Worm (Caenorhabditis elegans) whole organism, L1 larva: ENCODE results near the gene vha-1.

Experiments used
- C34B4.2 ChIP-seq: sonication (generic microtip); optimal IDR thresholded peaks from 2 replicates; lab custom pipeline; 2017; ENCODE audit warnings: mild to moderate bottlenecking, missing genetic modification characterization, missing compliant biosample characterization
- F16B12.6 ChIP-seq: fragments of 150-350 bp; optimal IDR thresholded peaks from 2 replicates; lab custom pipeline; 2014; ENCODE audit warnings: missing biosample characterization, missing genetic modification characterization
- aha-1 ChIP-seq: fragments of 150-350 bp; optimal IDR thresholded peaks from 2 replicates; lab custom pipeline; 2014; ENCODE audit warnings: missing biosample characterization, missing genetic modification characterization
- aly-2 ChIP-seq: fragments of 150-350 bp; optimal IDR thresholded peaks from 2 replicates; lab custom pipeline; 2014; ENCODE audit warnings: missing biosample characterization, missing genetic modification characterization
- ama-1 ChIP-seq: fragments of 150-350 bp; optimal IDR thresholded peaks from 2 replicates; lab custom pipeline; 2014
- ceh-90 ChIP-seq: sonication (generic microtip); optimal IDR thresholded peaks from 2 replicates; lab custom pipeline; 2016; ENCODE audit warnings: missing genetic modification characterization, missing compliant biosample characterization
- dpl-1 ChIP-seq, 3 experiments: fragments of 150-350 bp in 2 of 3; sonication (generic microtip) in 1 of 3; optimal IDR thresholded peaks; 2 replicates each; lab custom pipeline; 2014 to 2017; ENCODE audit warnings: missing biosample characterization in 3 of 3, missing genetic modification characterization in 3 of 3, missing genetic modification reagents in 3 of 3
- efl-1 ChIP-seq, 4 experiments: fragments of 150-350 bp; optimal IDR thresholded peaks in 3 of 4; peaks in 1 of 4; 1 replicate in 1 of 4; 2 replicates in 3 of 4; lab custom pipeline; 2014; ENCODE audit warnings: missing biosample characterization in 2 of 4, missing genetic modification characterization in 2 of 4, missing genetic modification reagents in 2 of 4
- efl-3 ChIP-seq: fragments of 200-800 bp; sonication (Bioruptor generic); optimal IDR thresholded peaks from 2 replicates; lab custom pipeline; 2018; ENCODE audit warnings: mild to moderate bottlenecking, missing genetic modification characterization, missing compliant biosample characterization
- egl-13 ChIP-seq: sonication (generic microtip); optimal IDR thresholded peaks from 2 replicates; lab custom pipeline; 2016; ENCODE audit warnings: missing genotype, missing genetic modification reagents, missing genetic modification characterization, missing compliant biosample characterization
- elt-2 ChIP-seq: sonication (generic microtip); optimal IDR thresholded peaks from 2 replicates; lab custom pipeline; 2016; ENCODE audit warnings: missing genetic modification characterization, mild to moderate bottlenecking, inconsistent platforms, missing compliant biosample characterization, missing genetic modification reagents
- fkh-10 ChIP-seq: sonication (generic microtip); optimal IDR thresholded peaks from 2 replicates; lab custom pipeline; 2017; ENCODE audit warnings: missing biosample characterization, missing genetic modification reagents, missing genetic modification characterization
- fkh-4 ChIP-seq: sonication (generic microtip); optimal IDR thresholded peaks from 2 replicates; lab custom pipeline; 2016; ENCODE audit warnings: missing compliant biosample characterization, missing genetic modification characterization, borderline replicate concordance
- fkh-8 ChIP-seq: sonication (generic microtip); optimal IDR thresholded peaks from 2 replicates; lab custom pipeline; 2016; ENCODE audit warnings: mild to moderate bottlenecking, missing genetic modification characterization, missing compliant biosample characterization
- grh-1 ChIP-seq: fragments of 200-800 bp; sonication (Bioruptor generic); IDR thresholded peaks from 2 replicates; pipeline ENCODE4 v1.3.6; 2022; ENCODE audit warnings: missing genetic modification reagents, missing genetic modification characterization, missing compliant biosample characterization
- hpl-2 ChIP-seq: fragments of 150-350 bp; optimal IDR thresholded peaks from 2 replicates; lab custom pipeline; 2014; ENCODE audit warnings: missing biosample characterization, missing genetic modification reagents, missing genetic modification characterization
- irx-1 ChIP-seq: sonication (generic microtip); optimal IDR thresholded peaks from 2 replicates; lab custom pipeline; 2016; ENCODE audit warnings: missing genetic modification characterization, missing compliant biosample characterization
- isw-1 ChIP-seq: fragments of 200-800 bp; sonication (Bioruptor generic); IDR thresholded peaks from 2 replicates; pipeline ENCODE4 v1.3.6; 2022; ENCODE audit warnings: missing genetic modification characterization, missing compliant biosample characterization
- lin-13 ChIP-seq: fragments of 150-350 bp; optimal IDR thresholded peaks from 2 replicates; lab custom pipeline; 2014; ENCODE audit warnings: missing biosample characterization, missing genetic modification reagents, missing genetic modification characterization
- lin-39 ChIP-seq: fragments of 150-350 bp; optimal IDR thresholded peaks from 2 replicates; lab custom pipeline; 2014; ENCODE audit warnings: missing biosample characterization, missing genetic modification reagents, missing genetic modification characterization
- lir-3 ChIP-seq: sonication (generic microtip); optimal IDR thresholded peaks from 2 replicates; lab custom pipeline; 2016; ENCODE audit warnings: mild to moderate bottlenecking, missing genetic modification characterization, moderate library complexity, missing compliant biosample characterization; ENCODE audit not compliant: poor library complexity
- lsy-2 ChIP-seq, 2 experiments: fragments of 150-350 bp; optimal IDR thresholded peaks; 2 replicates each; lab custom pipeline; 2014; ENCODE audit warnings: missing biosample characterization in 2 of 2, missing genetic modification characterization in 2 of 2
- mep-1 ChIP-seq: fragments of 150-350 bp; optimal IDR thresholded peaks from 2 replicates; lab custom pipeline; 2014; ENCODE audit warnings: missing biosample characterization, missing genetic modification characterization
- nhr-11 ChIP-seq: fragments of 150-350 bp; optimal IDR thresholded peaks from 2 replicates; lab custom pipeline; 2014; ENCODE audit warnings: missing biosample characterization, missing genetic modification characterization
- nhr-19 ChIP-seq: fragments of 200-800 bp; sonication (Bioruptor generic); conservative IDR thresholded peaks from 2 replicates; pipeline ENCODE4 v1.3.6; 2022; ENCODE audit warnings: missing genetic modification characterization, missing compliant biosample characterization
- nhr-20 ChIP-seq: sonication (generic microtip); optimal IDR thresholded peaks from 2 replicates; lab custom pipeline; 2016; ENCODE audit warnings: mild to moderate bottlenecking, missing genetic modification characterization, missing compliant biosample characterization
- nhr-28 ChIP-seq: fragments of 150-350 bp; optimal IDR thresholded peaks from 2 replicates; lab custom pipeline; 2014; ENCODE audit warnings: missing biosample characterization, missing genetic modification characterization
- nhr-47 ChIP-seq: sonication (generic microtip); optimal IDR thresholded peaks from 2 replicates; lab custom pipeline; 2016; ENCODE audit warnings: mild to moderate bottlenecking, missing genetic modification characterization, moderate library complexity, missing compliant biosample characterization
- nhr-71 ChIP-seq: sonication (generic microtip); optimal IDR thresholded peaks from 2 replicates; lab custom pipeline; 2016; ENCODE audit warnings: mild to moderate bottlenecking, missing genetic modification characterization, moderate library complexity, missing compliant biosample characterization
- nhr-76 ChIP-seq: sonication (generic microtip); optimal IDR thresholded peaks from 2 replicates; lab custom pipeline; 2017; ENCODE audit warnings: missing biosample characterization, missing genetic modification characterization
- nhr-85 ChIP-seq: sonication (generic microtip); peaks from one replicate; lab custom pipeline; 2016; ENCODE audit warnings: missing genetic modification characterization, inconsistent platforms, missing compliant biosample characterization
- nhr-90 ChIP-seq: sonication (generic microtip); optimal IDR thresholded peaks from 2 replicates; lab custom pipeline; 2016; ENCODE audit warnings: mild to moderate bottlenecking, missing genetic modification characterization, missing compliant biosample characterization; ENCODE audit not compliant: poor library complexity
- pag-3 ChIP-seq: sonication (generic microtip); optimal IDR thresholded peaks from 2 replicates; lab custom pipeline; 2017; ENCODE audit warnings: missing genetic modification characterization, mild to moderate bottlenecking, missing compliant biosample characterization, antibody characterized with exemption, borderline replicate concordance; ENCODE audit not compliant: insufficient read depth
- pax-3 ChIP-seq: fragments of 200-800 bp; sonication (Bioruptor generic); optimal IDR thresholded peaks from 2 replicates; lab custom pipeline; 2018; ENCODE audit warnings: mild to moderate bottlenecking, missing genetic modification characterization, moderate library complexity, missing compliant biosample characterization
- snpc-4 ChIP-seq: fragments of 150-350 bp; optimal IDR thresholded peaks from 2 replicates; lab custom pipeline; 2014; ENCODE audit warnings: missing biosample characterization, missing genetic modification characterization
- snu-23 ChIP-seq: sonication (generic microtip); optimal IDR thresholded peaks from 2 replicates; lab custom pipeline; 2016; ENCODE audit warnings: missing genetic modification characterization, missing compliant biosample characterization
- sox-4 ChIP-seq: sonication (generic microtip); optimal IDR thresholded peaks from 2 replicates; lab custom pipeline; 2016; ENCODE audit warnings: missing genetic modification characterization, missing compliant biosample characterization
- sup-37 ChIP-seq: fragments of 200-800 bp; sonication (Bioruptor generic); optimal IDR thresholded peaks from 2 replicates; lab custom pipeline; 2018; ENCODE audit warnings: mild to moderate bottlenecking, missing genetic modification characterization, missing compliant biosample characterization
- swsn-7 ChIP-seq: sonication (generic microtip); optimal IDR thresholded peaks from 2 replicates; lab custom pipeline; 2016; ENCODE audit warnings: missing genetic modification characterization, missing compliant biosample characterization
- unc-62 ChIP-seq: fragments of 150-350 bp; optimal IDR thresholded peaks from 2 replicates; lab custom pipeline; 2014; ENCODE audit warnings: missing biosample characterization, missing genetic modification reagents, missing genetic modification characterization
- unc-98 ChIP-seq: fragments of 200-800 bp; sonication (Bioruptor generic); IDR thresholded peaks from 2 replicates; pipeline ENCODE4 v1.3.6; 2022; ENCODE audit warnings: missing genetic modification characterization, missing compliant biosample characterization
- ztf-4 ChIP-seq: fragments of 150-350 bp; optimal IDR thresholded peaks from 2 replicates; lab custom pipeline; 2014; ENCODE audit warnings: missing biosample characterization, missing genetic modification characterization

The vha-1 gene

ce11 chrIII:9818763-9819162 lies 37.7 kb downstream of the vha-1 start, which contains the start of gene panl-3 (continued):
- TF ChIP-seq lin-13 (GFP tag; lab: Kevin White, UChicago): peak; percentile 39
- no peak for TF ChIP-seq lir-3
- TF ChIP-seq aly-2 (tag; lab: Kevin White, UChicago): no peak
- no peak for TF ChIP-seq irx-1 (tag; lab: Kevin White, UChicago)
- TF ChIP-seq lsy-2 (tag; optimal IDR thresholded peaks at IDR 0.05; lab: Kevin White, UChicago): peak; percentile 73 to 80
- TF ChIP-seq nhr-20: peak; percentile 80

- TF ChIP-seq nhr-76 (no peak), nhr-28 (no peak), fkh-4 (no peak), lir-3 (no peak), nhr-47 (tag; lab: Kevin White, UChicago) (no peak), lin-39 (tag; lab: Kevin White, UChicago) (no peak), pag-3 (no peak), efl-3 (GFP tag; lab: Kevin White, UChicago) (no peak), aly-2 (tag; lab: Kevin White, UChicago) (no peak), isw-1 (no peak), fkh-8 (tag; lab: Kevin White, UChicago) (no peak), mep-1 (tag; lab: Kevin White, UChicago) (no peak), efl-1 (optimal IDR thresholded peaks at IDR 0.05; lab: Kevin White, UChicago) (no peak), efl-1 (GFP tag; optimal IDR thresholded peaks at IDR 0.05 in 1 of 2; lab: Kevin White, UChicago) (no peak), hpl-2 (GFP tag; lab: Kevin White, UChicago) (no peak), aha-1 (tag; lab: Kevin White, UChicago) (no peak), sox-4 (tag; lab: Kevin White, UChicago) (no peak), dpl-1 (GFP tag; optimal IDR thresholded peaks at IDR 0.05; lab: Kevin White, UChicago) (no peak)
Observed at ce11 chrIII:9822942-9823341, 41.9 kb downstream of the vha-1 start, which contains the start of gene arl-5. Gene arl-5, plus strand, starts transcription at chrIII:9823242.

DNA sequence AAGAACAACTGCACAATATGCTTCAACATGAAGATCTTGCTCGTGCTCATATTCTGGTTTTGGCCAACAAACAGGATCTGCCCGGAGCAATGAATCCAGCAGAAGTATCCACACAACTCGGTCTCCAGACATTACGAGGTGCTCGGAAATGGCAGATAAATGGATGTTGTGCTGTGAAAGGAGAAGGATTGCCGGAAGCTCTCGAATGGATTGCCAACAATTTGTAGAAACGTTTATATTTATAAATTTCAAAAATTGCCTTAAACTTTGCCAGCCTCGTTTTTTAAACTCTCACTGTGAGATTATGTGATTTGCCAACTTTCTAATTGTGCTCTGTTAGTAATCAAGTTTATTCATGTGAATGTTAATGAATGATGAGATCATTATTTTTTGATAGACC lies 42.7 kb downstream of the vha-1 start:
- TF ChIP-seq nhr-85 (tag; lab: Kevin White, UChicago) (peak; percentile 51), fkh-10 (GFP tag; lab: Kevin White, UChicago) (no peak), pax-3 (tag; lab: Kevin White, UChicago) (no peak)
- TF ChIP-seq, all 84 proteins: peak for 1

ce11 chrIII:9824330-9824934 lies 43.4 kb downstream of the vha-1 start, which contains the start of gene lin-52:
Gene lin-52, minus strand, starts transcription at chrIII:9824750.
- no peak for TF ChIP-seq efl-1 (optimal IDR thresholded peaks at IDR 0.05; lab: Kevin White, UChicago)
- TF ChIP-seq efl-1 (GFP tag; optimal IDR thresholded peaks at IDR 0.05 in 1 of 2; lab: Kevin White, UChicago): no peak
- no peak for TF ChIP-seq aha-1 (tag; lab: Kevin White, UChicago)
- no peak for TF ChIP-seq nhr-11 (tag; lab: Kevin White, UChicago)
- no peak for TF ChIP-seq snpc-4
- 0 out of 2 replicates have a peak, but pooled peaks have one; percentile 9 for TF ChIP-seq grh-1 (GFP tag; lab: Robert Waterston, UW)
- peak; percentile 81 for TF ChIP-seq nhr-85 (tag; lab: Kevin White, UChicago)
- TF ChIP-seq sup-37: no peak
- no peak for TF ChIP-seq snu-23 (GFP tag; lab: Kevin White, UChicago)
- TF ChIP-seq unc-98 (GFP tag; lab: Robert Waterston, UW): no peak
- TF ChIP-seq nhr-90 (tag; lab: Kevin White, UChicago): peak; percentile 43
- no peak for TF ChIP-seq sox-4 (tag; lab: Kevin White, UChicago)
- TF ChIP-seq egl-13 (tag; lab: Kevin White, UChicago): no peak
- TF ChIP-seq nhr-47 (tag; lab: Kevin White, UChicago): peak; percentile 38
- no peak for TF ChIP-seq ceh-90 (tag; lab: Kevin White, UChicago)
- TF ChIP-seq nhr-20: peak; percentile 31
- TF ChIP-seq F16B12.6: no peak
- peak; percentile 8 for TF ChIP-seq lin-13 (GFP tag; lab: Kevin White, UChicago)
- TF ChIP-seq elt-2 (tag; lab: Kevin White, UChicago): peak; percentile 11
- no peak for TF ChIP-seq C34B4.2 (tag; lab: Kevin White, UChicago)
- 0 out of 2 replicates have a peak, but pooled peaks have one; percentile 4 for TF ChIP-seq nhr-19 (GFP tag; lab: Robert Waterston, UW)
- no peak for TF ChIP-seq unc-62 (GFP tag; lab: Kevin White, UChicago)
- peak; percentile 87 for TF ChIP-seq ama-1 (lab: Kevin White, UChicago)
- TF ChIP-seq ztf-4: no peak
- TF ChIP-seq irx-1 (tag; lab: Kevin White, UChicago): no peak
- TF ChIP-seq pag-3: no peak
- TF ChIP-seq nhr-71: peak; percentile 61
- TF ChIP-seq swsn-7 (tag; lab: Kevin White, UChicago): no peak
